Fruit fly (Drosophila melanogaster) whole organism, embryonic: ENCODE results near the gene Gr93a.

Experiments
- ATbp ChIP-seq: fragments of 200-800 bp; sonication (Bioruptor generic); optimal IDR thresholded peaks from 2 replicates; lab custom pipeline; 2017; ENCODE audit warnings: missing biosample characterization, mild to moderate bottlenecking, missing genetic modification characterization, missing genetic modification reagents
- Atf3 ChIP-seq: fragments of 200-800 bp; sonication (Bioruptor generic); optimal IDR thresholded peaks from 3 replicates; lab custom pipeline; 2016; ENCODE audit warnings: missing biosample characterization, missing genetic modification characterization
- Blimp-1 ChIP-seq: fragments of 200-800 bp; sonication (Bioruptor generic); optimal IDR thresholded peaks from 3 replicates; lab custom pipeline; 2018; ENCODE audit warnings: missing biosample characterization, missing genetic modification characterization, mild to moderate bottlenecking, moderate library complexity, missing genetic modification reagents
- CG10366 ChIP-seq: fragments of 200-800 bp; sonication (Bioruptor generic); IDR thresholded peaks from 2 replicates; pipeline ENCODE4 v1.3.6; 2022; ENCODE audit warnings: missing biosample characterization, missing genetic modification characterization
- CG10431 ChIP-seq: fragments of 200-800 bp; sonication (Bioruptor generic); optimal IDR thresholded peaks from 3 replicates; lab custom pipeline; 2018; ENCODE audit warnings: missing biosample characterization, mild to moderate bottlenecking, missing genetic modification characterization
- CG10462 ChIP-seq: fragments of 200-800 bp; sonication (Bioruptor generic); optimal IDR thresholded peaks from 2 replicates; lab custom pipeline; 2016; ENCODE audit warnings: missing biosample characterization, missing genetic modification characterization
- CG10654 ChIP-seq: fragments of 200-800 bp; sonication (Bioruptor generic); optimal IDR thresholded peaks from 2 replicates; lab custom pipeline; 2016; ENCODE audit warnings: missing biosample characterization, missing genetic modification characterization
- CG12236 ChIP-seq: fragments of 200-800 bp; sonication (Bioruptor generic); optimal IDR thresholded peaks from 2 replicates; lab custom pipeline; 2016; ENCODE audit warnings: missing biosample characterization, missing genetic modification characterization
- CG12659 ChIP-seq: fragments of 200-800 bp; sonication (Bioruptor generic); optimal IDR thresholded peaks from 3 replicates; lab custom pipeline; 2017; ENCODE audit warnings: mild to moderate bottlenecking, missing biosample characterization, missing genetic modification reagents, missing genetic modification characterization
- CG13296 ChIP-seq: fragments of 200-800 bp; sonication (Bioruptor generic); optimal IDR thresholded peaks from 3 replicates; lab custom pipeline; 2018; ENCODE audit warnings: missing biosample characterization, mild to moderate bottlenecking, missing genetic modification characterization
- CG1529 ChIP-seq: fragments of 200-800 bp; sonication (Bioruptor generic); optimal IDR thresholded peaks from 3 replicates; lab custom pipeline; 2018; ENCODE audit warnings: missing biosample characterization, missing genetic modification characterization
- CG18262 ChIP-seq: fragments of 200-800 bp; optimal IDR thresholded peaks from 3 replicates; lab custom pipeline; 2019; ENCODE audit warnings: missing biosample characterization, mild to moderate bottlenecking, missing genetic modification characterization, moderate library complexity
- CG2199 ChIP-seq: fragments of 200-800 bp; sonication (Bioruptor generic); IDR thresholded peaks from 3 replicates; pipeline ENCODE4 v1.3.6; 2022; ENCODE audit warnings: missing biosample characterization, missing genetic modification characterization
- CG2678 ChIP-seq: fragments of 200-800 bp; sonication (Bioruptor generic); optimal IDR thresholded peaks from 3 replicates; lab custom pipeline; 2019; ENCODE audit warnings: missing biosample characterization, mild to moderate bottlenecking, missing genetic modification characterization, moderate library complexity
- CG2875 ChIP-seq: fragments of 200-800 bp; sonication (Bioruptor generic); optimal IDR thresholded peaks from 2 replicates; lab custom pipeline; 2017; ENCODE audit warnings: missing biosample characterization, mild to moderate bottlenecking, missing genetic modification characterization, missing genetic modification reagents
- CG30403 ChIP-seq: fragments of 200-800 bp; sonication (Bioruptor generic); optimal IDR thresholded peaks from 3 replicates; lab custom pipeline; 2016; ENCODE audit warnings: missing biosample characterization, missing genetic modification characterization
- CG7271 ChIP-seq: fragments of 200-800 bp; sonication (Bioruptor generic); optimal IDR thresholded peaks from 2 replicates; lab custom pipeline; 2018; ENCODE audit warnings: missing biosample characterization, mild to moderate bottlenecking, missing genetic modification characterization, moderate library complexity
- CG7745 ChIP-seq: fragments of 200-800 bp; sonication (Bioruptor generic); optimal IDR thresholded peaks from 2 replicates; lab custom pipeline; 2018; ENCODE audit warnings: missing biosample characterization, mild to moderate bottlenecking, missing genetic modification characterization, moderate library complexity
- Camta ChIP-seq: fragments of 200-800 bp; sonication (Bioruptor generic); optimal IDR thresholded peaks from 2 replicates; lab custom pipeline; 2016; ENCODE audit warnings: missing biosample characterization, missing genetic modification characterization
- D ChIP-seq, 2 experiments: fragments of 200-800 bp in 1 of 2; fragments of >200 bp in 1 of 2; sonication (Bioruptor generic) in 1 of 2; optimal IDR thresholded peaks; 2 replicates in 1 of 2; 3 replicates in 1 of 2; lab custom pipeline; 2017; ENCODE audit warnings: mild to moderate bottlenecking in 1 of 2, missing biosample characterization in 1 of 2, missing genetic modification characterization in 1 of 2, missing genetic modification reagents in 1 of 2
- Drgx ChIP-seq: fragments of 200-800 bp; sonication (Bioruptor generic); IDR thresholded peaks from 2 replicates; pipeline ENCODE4 v1.3.6; 2022; ENCODE audit warnings: missing biosample characterization, missing genetic modification characterization
- Gsc ChIP-seq: fragments of 200-800 bp; sonication (Bioruptor generic); IDR thresholded peaks from 2 replicates; pipeline ENCODE4 v1.3.6; 2022; ENCODE audit warnings: missing biosample characterization, missing genetic modification characterization
- H2.0 ChIP-seq: fragments of 200-800 bp; sonication (Bioruptor generic); IDR thresholded peaks from 2 replicates; pipeline ENCODE4 v1.3.6; 2022; ENCODE audit warnings: missing biosample characterization, missing genetic modification characterization
- HLHmδ ChIP-seq: fragments of 200-800 bp; sonication (Bioruptor generic); optimal IDR thresholded peaks from 2 replicates; lab custom pipeline; 2018; ENCODE audit warnings: missing biosample characterization, mild to moderate bottlenecking, missing genetic modification characterization, moderate library complexity
- Hr39 ChIP-seq: fragments of >200 bp; optimal IDR thresholded peaks from 2 replicates; lab custom pipeline; 2017
- NFAT ChIP-seq: fragments of 200-800 bp; sonication (Bioruptor generic); IDR thresholded peaks from 2 replicates; pipeline ENCODE4 v1.3.6; 2022; ENCODE audit warnings: missing biosample characterization, missing genetic modification characterization
- Xbp1 ChIP-seq: fragments of 200-800 bp; sonication (Bioruptor generic); optimal IDR thresholded peaks from 3 replicates; lab custom pipeline; 2016; ENCODE audit warnings: missing biosample characterization, mild to moderate bottlenecking, missing genetic modification characterization
- YL-1 ChIP-seq: fragments of 200-800 bp; sonication (Bioruptor generic); optimal IDR thresholded peaks from 3 replicates; lab custom pipeline; 2017; ENCODE audit warnings: missing biosample characterization, mild to moderate bottlenecking, missing genetic modification characterization
- abd-A ChIP-seq: fragments of 200-800 bp; sonication (Bioruptor generic); optimal IDR thresholded peaks from 3 replicates; lab custom pipeline; 2019; ENCODE audit warnings: missing biosample characterization, mild to moderate bottlenecking, missing genetic modification characterization, moderate library complexity
- al ChIP-seq: fragments of 200-800 bp; sonication (Bioruptor generic); IDR thresholded peaks from 2 replicates; pipeline ENCODE4 v1.3.6; 2022; ENCODE audit warnings: missing biosample characterization, missing genetic modification characterization
- ap ChIP-seq: fragments of 200-800 bp; sonication (Bioruptor generic); IDR thresholded peaks from 2 replicates; pipeline ENCODE4 v1.3.6; 2022; ENCODE audit warnings: missing biosample characterization, missing genetic modification characterization
- chm ChIP-seq: fragments of 200-800 bp; sonication (Bioruptor generic); IDR thresholded peaks from 2 replicates; pipeline ENCODE4 v1.3.6; 2022; ENCODE audit warnings: missing biosample characterization, missing genetic modification characterization
- croc ChIP-seq: fragments of 200-800 bp; sonication (Bioruptor generic); conservative IDR thresholded peaks from 3 replicates; pipeline ENCODE4 v1.3.6; 2022; ENCODE audit warnings: missing biosample characterization, missing genetic modification characterization
- dysf ChIP-seq: fragments of 200-800 bp; sonication (Bioruptor generic); IDR thresholded peaks from 3 replicates; pipeline ENCODE4 v1.3.6; 2022; ENCODE audit warnings: missing biosample characterization, missing genetic modification characterization
- ems ChIP-seq: fragments of 200-800 bp; sonication (Bioruptor generic); optimal IDR thresholded peaks from 3 replicates; lab custom pipeline; 2016; ENCODE audit warnings: missing biosample characterization, missing genetic modification characterization
- gcm ChIP-seq: fragments of 200-800 bp; sonication (Bioruptor generic); optimal IDR thresholded peaks from 2 replicates; lab custom pipeline; 2019; ENCODE audit warnings: missing biosample characterization, mild to moderate bottlenecking, missing genetic modification characterization, moderate library complexity
- gfzf ChIP-seq: fragments of 200-800 bp; sonication (Bioruptor generic); optimal IDR thresholded peaks from 2 replicates; lab custom pipeline; 2016; ENCODE audit warnings: missing biosample characterization, mild to moderate bottlenecking, missing genetic modification characterization, moderate library complexity
- hkb ChIP-seq, 2 experiments: fragments of 200-800 bp in 1 of 2; fragments of >200 bp in 1 of 2; sonication (Bioruptor generic) in 1 of 2; IDR thresholded peaks in 1 of 2; optimal IDR thresholded peaks in 1 of 2; 2 replicates each; pipeline versions ENCODE4 v1.3.6 to Lab custom; 2017 to 2022; ENCODE audit warnings: missing biosample characterization in 1 of 2, missing genetic modification characterization in 1 of 2
- kni ChIP-seq: fragments of 200-800 bp; sonication (Bioruptor generic); optimal IDR thresholded peaks from 3 replicates; lab custom pipeline; 2017; ENCODE audit warnings: mild to moderate bottlenecking, missing biosample characterization, missing genetic modification reagents, missing genetic modification characterization
- lov ChIP-seq, 2 experiments: fragments of 200-800 bp in 1 of 2; fragments of >200 bp in 1 of 2; sonication (Bioruptor generic) in 1 of 2; IDR thresholded peaks in 1 of 2; optimal IDR thresholded peaks in 1 of 2; 2 replicates in 1 of 2; 3 replicates in 1 of 2; pipeline versions ENCODE4 v1.3.6 to Lab custom; 2017 to 2022; ENCODE audit warnings: missing biosample characterization in 1 of 2, missing genetic modification characterization in 1 of 2
- prd ChIP-seq, 3 experiments: fragments of >200 bp in 2 of 3; fragments of 200-800 bp in 1 of 3; sonication (Bioruptor generic) in 1 of 3; optimal IDR thresholded peaks in 2 of 3; IDR thresholded peaks in 1 of 3; 2 replicates in 2 of 3; 3 replicates in 1 of 3; pipeline versions ENCODE4 v1.3.6 to Lab custom; 2017 to 2022; ENCODE audit warnings: missing biosample characterization in 1 of 3, missing genetic modification characterization in 1 of 3
- run ChIP-seq: fragments of 200-800 bp; sonication (Bioruptor generic); optimal IDR thresholded peaks from 3 replicates; lab custom pipeline; 2018; ENCODE audit warnings: missing biosample characterization, mild to moderate bottlenecking, missing genetic modification characterization
- sob ChIP-seq: fragments of 200-800 bp; sonication (Bioruptor generic); IDR thresholded peaks from 2 replicates; pipeline ENCODE4 v1.3.6; 2022; ENCODE audit warnings: missing biosample characterization, missing genetic modification characterization
- sqz ChIP-seq: fragments of 200-800 bp; sonication (Bioruptor generic); optimal IDR thresholded peaks from 3 replicates; lab custom pipeline; 2018; ENCODE audit warnings: missing biosample characterization, mild to moderate bottlenecking, missing genetic modification characterization
- tap ChIP-seq: fragments of 200-800 bp; optimal IDR thresholded peaks from 3 replicates; lab custom pipeline; 2019; ENCODE audit warnings: missing biosample characterization, mild to moderate bottlenecking, missing genetic modification characterization, moderate library complexity
- tin ChIP-seq: fragments of 200-800 bp; sonication (Bioruptor generic); optimal IDR thresholded peaks from 3 replicates; lab custom pipeline; 2016; ENCODE audit warnings: missing biosample characterization, missing genetic modification characterization
- vnd ChIP-seq: fragments of 200-800 bp; sonication (Bioruptor generic); IDR thresholded peaks from 3 replicates; pipeline ENCODE4 v1.3.6; 2022; ENCODE audit warnings: missing biosample characterization, missing genetic modification characterization; ENCODE audit not compliant: partially characterized antibody

Gene Gr93a

dm6 chr3R:21828785-21829486 is 3.4 kb upstream of the Gr93a start (continued):
- TF ChIP-seq CG12659 (GFP tag; lab: Kevin White, UChicago): peak; percentile 3
- TF ChIP-seq CG2199 (GFP tag; lab: Robert Waterston, UW): 0 out of 3 replicates have a peak, but pooled peaks have one; percentile 9
- TF ChIP-seq CG10431 (GFP tag; lab: Kevin White, UChicago): peak; percentile 72
- peak; percentile 78 for TF ChIP-seq CG1529 (GFP tag; lab: Kevin White, UChicago)
- peak; percentile 36 for TF ChIP-seq YL-1
- TF ChIP-seq CG2678 (tag; lab: Kevin White, UChicago): peak; percentile 76
- TF ChIP-seq prd (optimal IDR thresholded peaks at IDR 0.05; lab: Kevin White, UChicago): no peak
- TF ChIP-seq prd (GFP tag; IDR thresholded peaks at IDR 0.05; lab: Robert Waterston, UW): peak; percentile 63; the same call in 2 of the 3 replicates
- peak; percentile 83 for TF ChIP-seq CG2875 (GFP tag; lab: Kevin White, UChicago)
- TF ChIP-seq CG13296 (GFP tag; lab: Kevin White, UChicago): no peak
- TF ChIP-seq ATbp (GFP tag; lab: Kevin White, UChicago): peak; percentile 70
- peak; percentile 87 for TF ChIP-seq gcm
- peak; percentile 47 for TF ChIP-seq sqz (GFP tag; lab: Kevin White, UChicago)
- peak; percentile 63 for TF ChIP-seq Xbp1 (GFP tag; lab: Kevin White, UChicago)
- TF ChIP-seq dysf (GFP tag; lab: Robert Waterston, UW): no peak; the same call in 2 of the 3 replicates
- peak; percentile 38; the same call in 1 of the 2 replicates for TF ChIP-seq CG10366 (GFP tag; lab: Robert Waterston, UW)
- TF ChIP-seq HLHmδ: no peak
- TF ChIP-seq lov (optimal IDR thresholded peaks at IDR 0.05; lab: Kevin White, UChicago): no peak
- TF ChIP-seq lov (GFP tag; IDR thresholded peaks at IDR 0.05; lab: Robert Waterston, UW): 0 out of 3 replicates have a peak, but pooled peaks have one; percentile 37
- TF ChIP-seq vnd: no peak
- TF ChIP-seq H2.0: peak; percentile 24; the same call in 1 of the 2 replicates
- peak; percentile 41 for TF ChIP-seq CG10654
- 0 out of 2 replicates have a peak, but pooled peaks have one; percentile 14 for TF ChIP-seq Gsc (GFP tag; lab: Robert Waterston, UW)
- no peak for TF ChIP-seq Atf3
- no peak for TF ChIP-seq sob (GFP tag; lab: Robert Waterston, UW)
- peak; percentile 55; the same call in 1 of the 2 replicates for TF ChIP-seq chm
- TF ChIP-seq Drgx: peak; percentile 86
- peak; percentile 45 for TF ChIP-seq kni (GFP tag; lab: Kevin White, UChicago)
- peak; percentile 60 for TF ChIP-seq abd-A (tag; lab: Kevin White, UChicago)
- no peak for TF ChIP-seq D (optimal IDR thresholded peaks at IDR 0.05; lab: Kevin White, UChicago)
- peak; percentile 90 for TF ChIP-seq D (GFP tag; optimal IDR thresholded peaks at IDR 0.05; lab: Kevin White, UChicago)
- peak; percentile 0 for TF ChIP-seq CG7271 (tag; lab: Kevin White, UChicago)
- TF ChIP-seq tap (tag; lab: Kevin White, UChicago): peak; percentile 57
- peak; percentile 96 for TF ChIP-seq CG18262 (tag; lab: Kevin White, UChicago)
- TF ChIP-seq CG12236 (GFP tag; lab: Kevin White, UChicago): no peak
- TF ChIP-seq ems (GFP tag; lab: Kevin White, UChicago): peak; percentile 7
- TF ChIP-seq NFAT (GFP tag; lab: Robert Waterston, UW): no peak
- TF ChIP-seq al (GFP tag; lab: Robert Waterston, UW): no peak
- peak; percentile 37 for TF ChIP-seq ap (GFP tag; lab: Robert Waterston, UW)
- TF ChIP-seq run (tag; lab: Kevin White, UChicago): peak; percentile 13
- TF ChIP-seq hkb (optimal IDR thresholded peaks at IDR 0.05; lab: Kevin White, UChicago): no peak
- TF ChIP-seq hkb (GFP tag; IDR thresholded peaks at IDR 0.05; lab: Robert Waterston, UW): peak; percentile 71
- TF ChIP-seq gfzf: no peak
- no peak for TF ChIP-seq Camta (GFP tag; lab: Kevin White, UChicago)
- no peak for TF ChIP-seq Hr39
- TF ChIP-seq CG10462 (GFP tag; lab: Kevin White, UChicago): peak; percentile 52
- TF ChIP-seq CG30403 (GFP tag; lab: Kevin White, UChicago): peak; percentile 71
- peak; percentile 77 for TF ChIP-seq croc (GFP tag; lab: Robert Waterston, UW)
- TF ChIP-seq tin: peak; percentile 72
- TF ChIP-seq CG7745 (tag; lab: Kevin White, UChicago): peak; percentile 56
- TF ChIP-seq Blimp-1 (GFP tag; lab: Kevin White, UChicago): peak; percentile 88
